Fruit fly (Drosophila melanogaster): Measurements from ENCODE around the gene rst.
A peak's percentile ranks its signal among the peaks of the same experiment; 100 is the strongest.

rst gene

DNA sequence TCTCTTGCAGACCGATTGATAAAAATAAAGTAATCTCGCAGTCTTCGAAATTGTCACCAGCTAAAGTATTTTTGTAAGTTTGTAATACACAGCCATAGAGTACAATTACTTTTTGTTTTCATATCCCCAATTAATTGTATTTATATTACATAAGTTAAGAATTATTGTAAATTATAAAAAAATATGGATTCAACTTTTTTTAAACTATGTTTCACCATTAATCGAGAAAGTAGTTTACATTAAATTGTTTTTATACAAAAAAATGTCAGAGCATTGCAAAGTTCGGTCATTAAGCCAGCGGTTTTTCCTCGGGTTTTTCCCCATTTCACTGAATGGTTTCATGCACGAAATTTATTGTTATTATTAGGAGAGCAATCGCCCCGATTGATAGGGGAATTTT, 6.7 kb upstream of the rst start (continued):
- TF ChIP-seq CG18599 (GFP tag; optimal IDR thresholded peaks at IDR 0.05), result no peak
- TF ChIP-seq Ssrp (tag; optimal IDR thresholded peaks at IDR 0.05), result peak; percentile 24

DNA sequence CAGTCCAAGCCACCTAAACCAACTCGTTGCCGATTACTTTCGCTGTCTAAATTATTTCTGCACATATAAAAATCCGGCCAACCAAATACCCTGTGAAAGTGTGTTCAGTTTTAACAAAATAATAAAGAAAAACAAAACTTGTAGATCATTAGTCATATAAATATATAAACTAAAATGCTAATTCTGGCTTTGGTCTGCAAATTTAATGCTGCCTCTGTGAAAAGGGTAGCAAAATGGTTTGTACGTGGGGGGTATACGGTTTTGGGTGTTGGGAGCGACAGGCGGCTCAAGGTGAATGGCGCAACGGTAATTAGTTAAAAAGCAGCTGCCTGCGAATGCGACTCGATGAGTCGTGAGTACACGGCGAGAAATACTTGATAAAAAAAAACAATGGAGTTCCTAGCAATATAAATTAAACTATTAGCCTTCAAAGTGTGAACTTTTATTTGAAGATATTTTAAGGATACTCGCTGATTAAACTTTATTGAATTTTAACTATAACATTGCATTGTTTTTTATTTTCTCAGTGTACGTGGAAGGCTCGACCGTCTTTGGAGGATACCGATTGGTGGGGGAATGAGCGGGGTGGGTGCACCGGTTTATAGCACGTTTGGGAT, 4.3 kb upstream of the rst start:
- TF ChIP-seq Mes4 (GFP tag; optimal IDR thresholded peaks at IDR 0.05) (no peak), CG5953 (GFP tag; IDR thresholded peaks at IDR 0.05) (no peak), CG4404 (GFP tag; IDR thresholded peaks at IDR 0.05) (peak; percentile 44; the same call in 1 of the 2 replicates), CG9876 (GFP tag; optimal IDR thresholded peaks at IDR 0.05) (no peak), CG10959 (GFP tag; IDR thresholded peaks at IDR 0.05) (peak; percentile 44), lab (GFP tag; optimal IDR thresholded peaks at IDR 0.05) (peak; percentile 47), CG12299 (tag; optimal IDR thresholded peaks at IDR 0.05) (no peak), HmgZ (tag; optimal IDR thresholded peaks at IDR 0.05) (no peak), en (GFP tag; optimal IDR thresholded peaks at IDR 0.05) (no peak), Eip74EF (GFP tag; optimal IDR thresholded peaks at IDR 0.05) (no peak), PHDP (tag; optimal IDR thresholded peaks at IDR 0.05) (peak; percentile 25), oc (tag; optimal IDR thresholded peaks at IDR 0.05) (peak; percentile 8), Usf (GFP tag; optimal IDR thresholded peaks at IDR 0.05) (no peak), ftz-f1 (GFP tag; optimal IDR thresholded peaks at IDR 0.05) (no peak), Ets65A (GFP tag) (no peak), CoRest (tag; optimal IDR thresholded peaks at IDR 0.05) (peak; percentile 5), Atf6 (GFP tag; IDR thresholded peaks at IDR 0.05) (no peak), CG12942 (GFP tag; optimal IDR thresholded peaks at IDR 0.05) (no peak), eyg (GFP tag; optimal IDR thresholded peaks at IDR 0.05) (no peak), CG14667 (GFP tag; IDR thresholded peaks at IDR 0.05) (peak; percentile 36; the same call in 1 of the 2 replicates), ken (GFP tag; IDR thresholded peaks at IDR 0.05) (peak; percentile 51; the same call in 1 of the 3 replicates), Fer3 (tag; optimal IDR thresholded peaks at IDR 0.05) (no peak), TFAM (GFP tag; optimal IDR thresholded peaks at IDR 0.05) (no peak), Nf-YB (GFP tag; optimal IDR thresholded peaks at IDR 0.05) (peak; percentile 9), Awh (GFP tag; IDR thresholded peaks at IDR 0.05) (no peak), HmgD (GFP tag; optimal IDR thresholded peaks at IDR 0.05) (no peak), CG9817 (tag; optimal IDR thresholded peaks at IDR 0.05) (no peak), CG10147 (GFP tag; optimal IDR thresholded peaks at IDR 0.05) (no peak), Hr51 (GFP tag; optimal IDR thresholded peaks at IDR 0.05) (peak in 1 of 2 experiments; percentile 21), CG16779 (GFP tag; IDR thresholded peaks at IDR 0.05) (no peak), pan (optimal IDR thresholded peaks at IDR 0.05) (no peak), pan (GFP tag; optimal IDR thresholded peaks at IDR 0.05 in 1 of 2, IDR thresholded peaks at IDR 0.05 in 1 of 2) (peak in 1 of 2 experiments; percentile 32), Meics (GFP tag; optimal IDR thresholded peaks at IDR 0.05) (no peak), CG9797 (GFP tag; optimal IDR thresholded peaks at IDR 0.05) (no peak), aop (GFP tag; IDR thresholded peaks at IDR 0.05) (no peak), CG1603 (tag; optimal IDR thresholded peaks at IDR 0.05) (peak; percentile 56), sens (GFP tag) (peak; percentile 70), CG43689 (GFP tag; IDR thresholded peaks at IDR 0.05) (no peak), ems (GFP tag; optimal IDR thresholded peaks at IDR 0.05) (no peak), CG7556 (GFP tag; optimal IDR thresholded peaks at IDR 0.05) (peak; percentile 35), CG4617 (GFP tag; optimal IDR thresholded peaks at IDR 0.05; ENCODE audit: borderline replicate concordance) (no peak), fu2 (GFP tag; optimal IDR thresholded peaks at IDR 0.05) (no peak), CG4707 (GFP tag; optimal IDR thresholded peaks at IDR 0.05) (no peak), CG8281 (tag; optimal IDR thresholded peaks at IDR 0.05) (no peak), Ptx1 (GFP tag; IDR thresholded peaks at IDR 0.05) (peak; percentile 34; the same call in 1 of the 2 replicates), CG42726 (GFP tag; IDR thresholded peaks at IDR 0.05; ENCODE audit: partially characterized antibody) (no peak)

Measured in whole organism, embryonic.